Worm (Caenorhabditis elegans) whole organism, young adult: ENCODE results near the gene scd-1.
A peak's percentile ranks its signal among the peaks of the same experiment; 100 is the strongest.

ENCODE experiments used
- B0019.2 ChIP-seq: fragments of 200-800 bp; sonication (Bioruptor generic); conservative IDR thresholded peaks from 2 replicates; pipeline ENCODE4 v1.3.6; 2022; ENCODE audit warnings: missing genetic modification reagents, missing genetic modification characterization, missing compliant biosample characterization
- B0261.1 ChIP-seq: sonication (generic microtip); optimal IDR thresholded peaks from 2 replicates; lab custom pipeline; 2016; ENCODE audit warnings: mild to moderate bottlenecking, missing genetic modification characterization, moderate library complexity, missing compliant biosample characterization
- C06A6.2 ChIP-seq: fragments of 200-800 bp; sonication (Bioruptor generic); conservative IDR thresholded peaks from 2 replicates; pipeline ENCODE4 v1.3.6; 2022; ENCODE audit warnings: missing genetic modification characterization, missing compliant biosample characterization
- F55B11.4 ChIP-seq: sonication (generic microtip); optimal IDR thresholded peaks from 2 replicates; lab custom pipeline; 2016; ENCODE audit warnings: missing compliant biosample characterization, missing genetic modification characterization, borderline replicate concordance; ENCODE audit not compliant: insufficient read depth
- F57A8.1 ChIP-seq: fragments of 200-800 bp; sonication (Bioruptor generic); optimal IDR thresholded peaks from 2 replicates; lab custom pipeline; 2018; ENCODE audit warnings: mild to moderate bottlenecking, missing genetic modification characterization, moderate library complexity, missing compliant biosample characterization
- K11D2.4 ChIP-seq: fragments of 200-800 bp; sonication (Bioruptor generic); IDR thresholded peaks from 2 replicates; pipeline ENCODE4 v1.3.6; 2022; ENCODE audit warnings: missing genetic modification reagents, missing genetic modification characterization, missing compliant biosample characterization
- T26A5.8 ChIP-seq: sonication (generic microtip); optimal IDR thresholded peaks from 2 replicates; lab custom pipeline; 2016; ENCODE audit warnings: missing genetic modification characterization, missing compliant biosample characterization
- Y53F4B.3 ChIP-seq: fragments of 200-800 bp; sonication (Bioruptor generic); IDR thresholded peaks from 2 replicates; pipeline ENCODE4 v1.3.6; 2022; ENCODE audit warnings: missing genetic modification reagents, missing genetic modification characterization, missing compliant biosample characterization
- Y53G8AR.9 ChIP-seq: fragments of 200-800 bp; sonication (Bioruptor generic); conservative IDR thresholded peaks from 2 replicates; pipeline ENCODE4 v1.3.6; 2022; ENCODE audit warnings: missing genetic modification reagents, missing genetic modification characterization, missing compliant biosample characterization
- ZK185.1 ChIP-seq: sonication (generic microtip); optimal IDR thresholded peaks from 2 replicates; lab custom pipeline; 2016; ENCODE audit warnings: mild to moderate bottlenecking, missing genetic modification characterization, missing compliant biosample characterization; ENCODE audit not compliant: poor library complexity, severe bottlenecking
- akir-1 ChIP-seq: fragments of 200-800 bp; sonication (Bioruptor generic); optimal IDR thresholded peaks from 2 replicates; lab custom pipeline; 2018; ENCODE audit warnings: mild to moderate bottlenecking, missing genetic modification characterization, moderate library complexity, missing compliant biosample characterization
- ama-1 ChIP-seq, 3 experiments: fragments of 150-350 bp in 1 of 3; sonication (generic microtip) in 2 of 3; optimal IDR thresholded peaks; 2 replicates each; lab custom pipeline; 2014 to 2018; ENCODE audit warnings: missing biosample characterization in 2 of 3, missing genetic modification characterization in 2 of 3, missing genetic modification reagents in 2 of 3
- aptf-3 ChIP-seq: fragments of 200-800 bp; sonication (Bioruptor generic); IDR thresholded peaks from 2 replicates; pipeline ENCODE4 v1.3.6; 2022; ENCODE audit warnings: missing genetic modification characterization, missing compliant biosample characterization
- athp-1 ChIP-seq: sonication (generic microtip); optimal IDR thresholded peaks from 2 replicates; lab custom pipeline; 2017; ENCODE audit warnings: mild to moderate bottlenecking, missing genetic modification characterization, missing compliant biosample characterization
- attf-3 ChIP-seq: fragments of 200-800 bp; sonication (Bioruptor generic); conservative IDR thresholded peaks from 2 replicates; pipeline ENCODE4 v1.3.6; 2022; ENCODE audit warnings: missing genetic modification reagents, missing genetic modification characterization, missing compliant biosample characterization
- attf-6 ChIP-seq: fragments of 200-800 bp; sonication (Bioruptor generic); IDR thresholded peaks from 2 replicates; pipeline ENCODE4 v1.3.6; 2022; ENCODE audit warnings: missing genetic modification reagents, missing genetic modification characterization, missing compliant biosample characterization
- bed-1 ChIP-seq: fragments of 200-800 bp; sonication (Bioruptor generic); IDR thresholded peaks from 2 replicates; pipeline ENCODE4 v1.3.6; 2022; ENCODE audit warnings: missing genetic modification reagents, missing genetic modification characterization, missing compliant biosample characterization
- bed-2 ChIP-seq: fragments of 200-800 bp; sonication (Bioruptor generic); IDR thresholded peaks from 2 replicates; pipeline ENCODE4 v1.3.6; 2022; ENCODE audit warnings: missing genetic modification reagents, missing genetic modification characterization, missing compliant biosample characterization
- ceh-100 ChIP-seq: fragments of 200-800 bp; sonication (Bioruptor generic); IDR thresholded peaks from 2 replicates; pipeline ENCODE4 v1.3.6; 2022; ENCODE audit warnings: missing genetic modification reagents, missing genetic modification characterization, missing compliant biosample characterization
- ceh-27 ChIP-seq: fragments of 200-800 bp; sonication (Bioruptor generic); optimal IDR thresholded peaks from 2 replicates; lab custom pipeline; 2018; ENCODE audit warnings: mild to moderate bottlenecking, missing genetic modification characterization, moderate library complexity, missing compliant biosample characterization
- ceh-40 ChIP-seq: fragments of 200-800 bp; sonication (Bioruptor generic); IDR thresholded peaks from 2 replicates; pipeline ENCODE4 v1.3.6; 2022; ENCODE audit warnings: missing genetic modification characterization, missing compliant biosample characterization
- ceh-58 ChIP-seq: fragments of 200-800 bp; sonication (Bioruptor generic); IDR thresholded peaks from 2 replicates; pipeline ENCODE4 v1.3.6; 2022; ENCODE audit warnings: missing genetic modification characterization, missing compliant biosample characterization
- ceh-79 ChIP-seq: sonication (generic microtip); optimal IDR thresholded peaks from 2 replicates; lab custom pipeline; 2017; ENCODE audit warnings: mild to moderate bottlenecking, missing genetic modification characterization, missing compliant biosample characterization
- chd-7 ChIP-seq: sonication (generic microtip); optimal IDR thresholded peaks from 2 replicates; lab custom pipeline; 2016; ENCODE audit warnings: mild to moderate bottlenecking, missing genetic modification characterization, moderate library complexity, missing compliant biosample characterization
- dox-1 ChIP-seq: fragments of 200-800 bp; sonication (Bioruptor generic); IDR thresholded peaks from 2 replicates; pipeline ENCODE4 v1.3.6; 2022; ENCODE audit warnings: missing genetic modification reagents, missing genetic modification characterization, missing compliant biosample characterization
- efl-1 ChIP-seq: fragments of 150-350 bp; optimal IDR thresholded peaks from 2 replicates; lab custom pipeline; 2014; ENCODE audit warnings: missing biosample characterization, missing genetic modification reagents, missing genetic modification characterization
- egl-18 ChIP-seq: fragments of 200-800 bp; sonication (Bioruptor generic); IDR thresholded peaks from 2 replicates; pipeline ENCODE4 v1.3.6; 2022; ENCODE audit warnings: missing genetic modification reagents, missing genetic modification characterization, missing compliant biosample characterization
- ekl-4 ChIP-seq: fragments of 200-800 bp; sonication (Bioruptor generic); IDR thresholded peaks from 2 replicates; pipeline ENCODE4 v1.3.6; 2022; ENCODE audit warnings: missing genetic modification reagents, missing genetic modification characterization, missing compliant biosample characterization
- ets-4 ChIP-seq: fragments of 200-800 bp; sonication (Bioruptor generic); optimal IDR thresholded peaks from 2 replicates; lab custom pipeline; 2018; ENCODE audit warnings: mild to moderate bottlenecking, missing genetic modification characterization, missing compliant biosample characterization
- fkh-3 ChIP-seq: sonication (generic microtip); optimal IDR thresholded peaks from 2 replicates; lab custom pipeline; 2016; ENCODE audit warnings: mild to moderate bottlenecking, missing genetic modification characterization, missing compliant biosample characterization
- hlh-26 ChIP-seq: fragments of 200-800 bp; sonication (Bioruptor generic); conservative IDR thresholded peaks from 2 replicates; pipeline ENCODE4 v1.3.6; 2022; ENCODE audit warnings: missing genetic modification reagents, missing genetic modification characterization, missing compliant biosample characterization
- lin-26 ChIP-seq: fragments of 200-800 bp; sonication (Bioruptor generic); IDR thresholded peaks from 2 replicates; pipeline ENCODE4 v1.3.6; 2022; ENCODE audit warnings: missing genetic modification reagents, missing genetic modification characterization, missing compliant biosample characterization
- lin-35 ChIP-seq, 3 experiments: fragments of 150-350 bp in 2 of 3; sonication (generic microtip) in 1 of 3; optimal IDR thresholded peaks; 2 replicates each; lab custom pipeline; 2014 to 2018; ENCODE audit warnings: missing biosample characterization in 3 of 3, missing genetic modification characterization in 3 of 3, missing genetic modification reagents in 3 of 3
- madf-3 ChIP-seq: fragments of 200-800 bp; sonication (Bioruptor generic); IDR thresholded peaks from 2 replicates; pipeline ENCODE4 v1.3.6; 2022; ENCODE audit warnings: missing genetic modification reagents, missing genetic modification characterization, missing compliant biosample characterization
- madf-8 ChIP-seq: fragments of 200-800 bp; sonication (Bioruptor generic); conservative IDR thresholded peaks from 2 replicates; pipeline ENCODE4 v1.3.6; 2022; ENCODE audit warnings: missing genetic modification reagents, missing genetic modification characterization, missing compliant biosample characterization
- mcd-1 ChIP-seq: fragments of 200-800 bp; sonication (Bioruptor generic); IDR thresholded peaks from 2 replicates; pipeline ENCODE4 v1.3.6; 2022; ENCODE audit warnings: missing genetic modification reagents, missing genetic modification characterization, missing compliant biosample characterization
- nhr-27 ChIP-seq: fragments of 200-800 bp; sonication (Bioruptor generic); optimal IDR thresholded peaks from 2 replicates; lab custom pipeline; 2018; ENCODE audit warnings: mild to moderate bottlenecking, missing genetic modification characterization, moderate library complexity, missing compliant biosample characterization
- nhr-80 ChIP-seq: sonication (generic microtip); optimal IDR thresholded peaks from 2 replicates; lab custom pipeline; 2016; ENCODE audit warnings: missing genetic modification characterization, missing compliant biosample characterization
- rcor-1 ChIP-seq: fragments of 200-800 bp; sonication (Bioruptor generic); IDR thresholded peaks from 2 replicates; pipeline ENCODE4 v1.3.6; 2022; ENCODE audit warnings: missing genetic modification reagents, missing genetic modification characterization, missing compliant biosample characterization
- repo-1 ChIP-seq: sonication (generic microtip); optimal IDR thresholded peaks from 2 replicates; lab custom pipeline; 2017; ENCODE audit warnings: mild to moderate bottlenecking, missing genetic modification characterization, missing compliant biosample characterization
- sea-2 ChIP-seq: fragments of 200-800 bp; sonication (Bioruptor generic); IDR thresholded peaks from 2 replicates; pipeline ENCODE4 v1.3.6; 2022; ENCODE audit warnings: missing genetic modification characterization, missing compliant biosample characterization
- snpc-1.1 ChIP-seq: sonication (generic microtip); optimal IDR thresholded peaks from 2 replicates; lab custom pipeline; 2017; ENCODE audit warnings: missing genetic modification characterization, mild to moderate bottlenecking, missing compliant biosample characterization, antibody characterized with exemption, moderate library complexity, missing genotype, missing genetic modification reagents; ENCODE audit not compliant: insufficient read depth
- tlf-1 ChIP-seq: fragments of 200-800 bp; sonication (Bioruptor generic); optimal IDR thresholded peaks from 2 replicates; lab custom pipeline; 2018; ENCODE audit warnings: mild to moderate bottlenecking, missing genetic modification characterization, missing compliant biosample characterization
- unc-62 ChIP-seq: fragments of 150-350 bp; optimal IDR thresholded peaks from 2 replicates; lab custom pipeline; 2014; ENCODE audit warnings: missing biosample characterization, missing genetic modification reagents, missing genetic modification characterization
- zfh-2 ChIP-seq: fragments of 200-800 bp; sonication (Bioruptor generic); conservative IDR thresholded peaks from 2 replicates; pipeline ENCODE4 v1.3.6; 2022; ENCODE audit warnings: missing genetic modification reagents, missing genetic modification characterization, missing compliant biosample characterization
- ztf-22 ChIP-seq: fragments of 200-800 bp; sonication (Bioruptor generic); optimal IDR thresholded peaks from 2 replicates; lab custom pipeline; 2018; ENCODE audit warnings: mild to moderate bottlenecking, missing genetic modification characterization, moderate library complexity, missing compliant biosample characterization
- ztf-26 ChIP-seq: sonication (generic microtip); optimal IDR thresholded peaks from 2 replicates; lab custom pipeline; 2017; ENCODE audit warnings: missing genetic modification characterization, missing compliant biosample characterization
- ztf-28 ChIP-seq: fragments of 200-800 bp; sonication (Bioruptor generic); IDR thresholded peaks from 2 replicates; pipeline ENCODE4 v1.3.6; 2022; ENCODE audit warnings: missing genetic modification reagents, missing genetic modification characterization, missing compliant biosample characterization

Gene scd-1

DNA sequence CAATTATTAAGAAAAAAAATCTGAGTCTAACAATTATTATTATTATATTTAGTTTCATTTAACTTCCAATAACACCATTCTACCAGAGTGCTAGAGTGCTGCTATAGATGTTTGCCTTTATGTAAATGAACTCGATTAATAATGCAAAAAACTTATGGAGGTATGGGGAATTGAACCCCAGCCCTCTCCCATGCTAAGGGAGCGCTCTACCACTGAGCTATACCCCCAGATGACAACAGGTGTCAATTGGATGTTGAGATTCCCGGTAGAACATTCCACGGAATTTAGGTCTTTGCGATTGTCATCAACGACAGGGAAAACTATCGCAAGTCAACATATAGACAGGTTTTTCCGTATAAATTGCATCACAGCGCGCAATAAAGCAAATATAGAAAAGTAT, 67.6 kb downstream of the scd-1 start (continued):
- TF ChIP-seq Y53G8AR.9 (GFP tag; lab: Robert Waterston, UW) (peak; percentile 78; the same call in 1 of the 2 replicates), dox-1 (peak; percentile 49; the same call in 1 of the 2 replicates), B0019.2 (GFP tag; lab: Robert Waterston, UW) (0 out of 2 replicates have a peak, but pooled peaks have one; percentile 3), rcor-1 (GFP tag; lab: Robert Waterston, UW) (peak; percentile 64), T26A5.8 (tag; lab: Kevin White, UChicago) (peak; percentile 26), ceh-27 (GFP tag; lab: Kevin White, UChicago) (peak; percentile 70), bed-2 (no peak), F55B11.4 (tag; lab: Kevin White, UChicago) (no peak), egl-18 (GFP tag; lab: Robert Waterston, UW) (0 out of 2 replicates have a peak, but pooled peaks have one; percentile 58), C06A6.2 (GFP tag; lab: Robert Waterston, UW) (no peak), K11D2.4 (GFP tag; lab: Robert Waterston, UW) (0 out of 2 replicates have a peak, but pooled peaks have one; percentile 37), lin-35 (GFP tag; optimal IDR thresholded peaks at IDR 0.05; lab: Kevin White, UChicago) (no peak), fkh-3 (tag; lab: Kevin White, UChicago) (peak; percentile 83), ceh-79 (peak; percentile 18), akir-1 (no peak), madf-3 (GFP tag; lab: Robert Waterston, UW) (no peak), bed-1 (no peak), ztf-22 (no peak), lin-26 (GFP tag; lab: Robert Waterston, UW) (peak; percentile 91), attf-3 (GFP tag; lab: Robert Waterston, UW) (no peak), nhr-27 (tag; lab: Kevin White, UChicago) (peak; percentile 74), hlh-26 (no peak), mcd-1 (0 out of 2 replicates have a peak, but pooled peaks have one; percentile 56), tlf-1 (GFP tag; lab: Kevin White, UChicago) (no peak), nhr-80 (tag; lab: Kevin White, UChicago) (peak; percentile 30), efl-1 (GFP tag; lab: Kevin White, UChicago) (no peak), ama-1 (optimal IDR thresholded peaks at IDR 0.05; lab: Kevin White, UChicago) (no peak), ama-1 (GFP tag; optimal IDR thresholded peaks at IDR 0.05; lab: Kevin White, UChicago) (peak in 1 of 2 experiments; percentile 29), F57A8.1 (GFP tag; lab: Kevin White, UChicago) (no peak), ets-4 (GFP tag; lab: Kevin White, UChicago) (peak; percentile 59), ztf-26 (tag; lab: Kevin White, UChicago) (peak; percentile 29), snpc-1.1 (tag; lab: Kevin White, UChicago) (peak; percentile 36), unc-62 (GFP tag; lab: Kevin White, UChicago) (no peak), ekl-4 (peak; percentile 75; the same call in 1 of the 2 replicates), ceh-58 (GFP tag; lab: Robert Waterston, UW) (0 out of 2 replicates have a peak, but pooled peaks have one; percentile 73), zfh-2 (no peak), sea-2 (GFP tag; lab: Robert Waterston, UW) (no peak), ZK185.1 (tag; lab: Kevin White, UChicago) (peak; percentile 78), B0261.1 (tag; lab: Kevin White, UChicago) (peak; percentile 92), ztf-28 (GFP tag; lab: Robert Waterston, UW) (peak; percentile 53; the same call in 1 of the 2 replicates), ceh-100 (peak; percentile 30; the same call in 1 of the 2 replicates), attf-6 (peak; percentile 45; the same call in 1 of the 2 replicates), madf-8 (GFP tag; lab: Robert Waterston, UW) (no peak), repo-1 (peak; percentile 76), Y53F4B.3 (GFP tag; lab: Robert Waterston, UW) (no peak), chd-7 (tag; lab: Kevin White, UChicago) (peak; percentile 73), ceh-40 (0 out of 2 replicates have a peak, but pooled peaks have one; percentile 65), athp-1 (tag; lab: Kevin White, UChicago) (peak; percentile 60), aptf-3 (GFP tag; lab: Robert Waterston, UW) (peak; percentile 81; the same call in 1 of the 2 replicates)
